Fruit fly (Drosophila melanogaster) whole organism, prepupa: ENCODE data around the gene beat-Vb.
A peak's percentile ranks its signal among the peaks of the same experiment; 100 is the strongest.

Source experiments
- Blimp-1 ChIP-seq: fragments of 200-800 bp; sonication (Bioruptor generic); optimal IDR thresholded peaks from 3 replicates; lab custom pipeline; 2017; ENCODE audit warnings: missing biosample characterization, missing genetic modification characterization, mild to moderate bottlenecking, moderate library complexity, missing genetic modification reagents
- CG10631 ChIP-seq: fragments of 200-800 bp; sonication (Bioruptor generic); optimal IDR thresholded peaks from 2 replicates; lab custom pipeline; 2016; ENCODE audit warnings: missing biosample characterization, missing genetic modification characterization
- CG10669 ChIP-seq: fragments of 200-800 bp; sonication (Bioruptor generic); optimal IDR thresholded peaks from 3 replicates; lab custom pipeline; 2018; ENCODE audit warnings: missing biosample characterization, mild to moderate bottlenecking, missing genetic modification characterization, moderate library complexity
- CG11294 ChIP-seq: fragments of 200-800 bp; sonication (Bioruptor generic); IDR thresholded peaks from 2 replicates; pipeline ENCODE4 v1.3.6; 2022; ENCODE audit warnings: missing biosample characterization, missing genetic modification characterization
- CG11762 ChIP-seq: fragments of 200-800 bp; sonication (Bioruptor generic); optimal IDR thresholded peaks from 3 replicates; lab custom pipeline; 2016; ENCODE audit warnings: missing biosample characterization, missing genetic modification characterization; ENCODE audit not compliant: insufficient read depth
- CG15336 ChIP-seq: fragments of 200-800 bp; sonication (Bioruptor generic); IDR thresholded peaks from 2 replicates; pipeline ENCODE4 v1.3.6; 2022; ENCODE audit warnings: missing biosample characterization, missing genetic modification characterization
- CG1621 ChIP-seq: fragments of 200-800 bp; sonication (Bioruptor generic); optimal IDR thresholded peaks from 3 replicates; lab custom pipeline; 2018; ENCODE audit warnings: missing biosample characterization, mild to moderate bottlenecking, missing genetic modification characterization
- CG3032 ChIP-seq: fragments of 200-800 bp; optimal IDR thresholded peaks from 2 replicates; lab custom pipeline; 2019; ENCODE audit warnings: missing biosample characterization, mild to moderate bottlenecking, missing genetic modification characterization, moderate library complexity
- CG32006 ChIP-seq: fragments of 200-800 bp; sonication (Bioruptor generic); optimal IDR thresholded peaks from 3 replicates; lab custom pipeline; 2017; ENCODE audit warnings: missing biosample characterization, mild to moderate bottlenecking, missing genetic modification characterization
- CG34406 ChIP-seq: fragments of 200-800 bp; sonication (Bioruptor generic); optimal IDR thresholded peaks from 3 replicates; lab custom pipeline; 2016; ENCODE audit warnings: missing biosample characterization, missing genetic modification characterization
- CG3919 ChIP-seq: fragments of 200-800 bp; sonication (Bioruptor generic); optimal IDR thresholded peaks from 3 replicates; lab custom pipeline; 2016; ENCODE audit warnings: missing biosample characterization, missing genetic modification characterization
- CG4318 ChIP-seq: fragments of 200-800 bp; sonication (Bioruptor generic); optimal IDR thresholded peaks from 3 replicates; lab custom pipeline; 2017; ENCODE audit warnings: missing biosample characterization, mild to moderate bottlenecking, missing genetic modification characterization
- CG6163 ChIP-seq: fragments of 200-800 bp; sonication (Bioruptor generic); IDR thresholded peaks from 3 replicates; pipeline ENCODE4 v1.3.6; 2022; ENCODE audit warnings: missing biosample characterization, missing genetic modification characterization
- CG6792 ChIP-seq: fragments of 200-800 bp; sonication (Bioruptor generic); optimal IDR thresholded peaks from 3 replicates; lab custom pipeline; 2016; ENCODE audit warnings: missing biosample characterization, missing genetic modification characterization
- CG6808 ChIP-seq: fragments of 200-800 bp; sonication (Bioruptor generic); optimal IDR thresholded peaks from 3 replicates; lab custom pipeline; 2017; ENCODE audit warnings: missing biosample characterization, missing genetic modification characterization, mild to moderate bottlenecking, moderate library complexity, missing genetic modification reagents
- CG7368 ChIP-seq: fragments of 200-800 bp; sonication (Bioruptor generic); optimal IDR thresholded peaks from 3 replicates; lab custom pipeline; 2016; ENCODE audit warnings: missing biosample characterization, missing genetic modification characterization
- CG8119 ChIP-seq: fragments of 200-800 bp; sonication (Bioruptor generic); IDR thresholded peaks from 3 replicates; pipeline ENCODE4 v1.3.6; 2022; ENCODE audit warnings: missing biosample characterization, missing genetic modification characterization
- CG8319 ChIP-seq: fragments of 200-800 bp; sonication (Bioruptor generic); optimal IDR thresholded peaks from 3 replicates; lab custom pipeline; 2016; ENCODE audit warnings: missing biosample characterization, missing genetic modification characterization
- Eip75B ChIP-seq: fragments of 200-800 bp; sonication (Bioruptor generic); optimal IDR thresholded peaks from 3 replicates; lab custom pipeline; 2016; ENCODE audit warnings: missing biosample characterization, missing genetic modification characterization
- Eip78C ChIP-seq: fragments of 200-800 bp; sonication (Bioruptor generic); peaks from one replicate; lab custom pipeline; 2016; ENCODE audit warnings: missing biosample characterization, missing genetic modification characterization
- Eip93F ChIP-seq: fragments of 200-800 bp; sonication (Bioruptor generic); optimal IDR thresholded peaks from 2 replicates; lab custom pipeline; 2016; ENCODE audit warnings: missing biosample characterization, mild to moderate bottlenecking, missing genetic modification characterization
- Ets21C ChIP-seq: fragments of 200-800 bp; sonication (Bioruptor generic); optimal IDR thresholded peaks from 3 replicates; lab custom pipeline; 2016; ENCODE audit warnings: missing biosample characterization, missing genetic modification characterization
- Ets96B ChIP-seq: fragments of 200-800 bp; optimal IDR thresholded peaks from 2 replicates; lab custom pipeline; 2019; ENCODE audit warnings: missing biosample characterization, mild to moderate bottlenecking, missing genetic modification characterization, moderate library complexity
- Hr38 ChIP-seq: sonication (Bioruptor generic); optimal IDR thresholded peaks from 2 replicates; lab custom pipeline; 2016; ENCODE audit warnings: missing biosample characterization, missing genetic modification characterization
- Hr39 ChIP-seq: fragments of 200-800 bp; sonication (Bioruptor generic); optimal IDR thresholded peaks from 2 replicates; lab custom pipeline; 2016; ENCODE audit warnings: missing biosample characterization, missing genetic modification characterization
- Lpt ChIP-seq: fragments of 200-800 bp; sonication (Bioruptor generic); optimal IDR thresholded peaks from 3 replicates; lab custom pipeline; 2016; ENCODE audit warnings: missing biosample characterization, missing genetic modification characterization
- Smox ChIP-seq: fragments of 200-800 bp; sonication (Bioruptor generic); optimal IDR thresholded peaks from 3 replicates; lab custom pipeline; 2016; ENCODE audit warnings: missing biosample characterization, missing genetic modification characterization
- Sox102F ChIP-seq: fragments of 200-800 bp; sonication (Bioruptor generic); optimal IDR thresholded peaks from 2 replicates; lab custom pipeline; 2016; ENCODE audit warnings: missing biosample characterization, mild to moderate bottlenecking, missing genetic modification characterization
- Sox14 ChIP-seq: fragments of 200-800 bp; sonication (Bioruptor generic); optimal IDR thresholded peaks from 3 replicates; lab custom pipeline; 2016; ENCODE audit warnings: missing biosample characterization, missing genetic modification characterization
- Sox15 ChIP-seq: fragments of 200-800 bp; sonication (Bioruptor generic); optimal IDR thresholded peaks from 3 replicates; lab custom pipeline; 2016; ENCODE audit warnings: missing biosample characterization, missing genetic modification characterization
- achi ChIP-seq: fragments of 200-800 bp; sonication (Bioruptor generic); optimal IDR thresholded peaks from 3 replicates; lab custom pipeline; 2016; ENCODE audit warnings: missing biosample characterization, missing genetic modification characterization
- acj6 ChIP-seq: fragments of 200-800 bp; sonication (Bioruptor generic); optimal IDR thresholded peaks from 3 replicates; lab custom pipeline; 2016; ENCODE audit warnings: missing biosample characterization, missing genetic modification characterization
- cyc ChIP-seq: fragments of 200-800 bp; sonication (Bioruptor generic); optimal IDR thresholded peaks from 3 replicates; lab custom pipeline; 2016; ENCODE audit warnings: missing biosample characterization, missing genetic modification characterization
- dac ChIP-seq: fragments of 200-800 bp; sonication (Bioruptor generic); optimal IDR thresholded peaks from 2 replicates; lab custom pipeline; 2017; ENCODE audit warnings: missing biosample characterization, mild to moderate bottlenecking, missing genetic modification characterization
- eg ChIP-seq: fragments of 200-800 bp; sonication (Bioruptor generic); IDR thresholded peaks from 3 replicates; pipeline ENCODE4 v1.3.6; 2022; ENCODE audit warnings: missing biosample characterization, missing genetic modification characterization
- esn ChIP-seq: fragments of 200-800 bp; sonication (Bioruptor generic); optimal IDR thresholded peaks from 2 replicates; lab custom pipeline; 2016; ENCODE audit warnings: missing biosample characterization, mild to moderate bottlenecking, missing genetic modification characterization, moderate library complexity
- fd59A ChIP-seq: fragments of 200-800 bp; sonication (Bioruptor generic); optimal IDR thresholded peaks from 2 replicates; lab custom pipeline; 2017; ENCODE audit warnings: missing biosample characterization, mild to moderate bottlenecking, missing genetic modification characterization, missing genetic modification reagents
- fd85E ChIP-seq: fragments of 200-800 bp; sonication (Bioruptor generic); optimal IDR thresholded peaks from 3 replicates; lab custom pipeline; 2016; ENCODE audit warnings: missing biosample characterization, missing genetic modification characterization
- fkh ChIP-seq: fragments of 200-800 bp; sonication (Bioruptor generic); optimal IDR thresholded peaks from 3 replicates; lab custom pipeline; 2017; ENCODE audit warnings: missing biosample characterization, mild to moderate bottlenecking, missing genetic modification characterization, moderate library complexity
- lz ChIP-seq: fragments of 200-800 bp; sonication (Bioruptor generic); optimal IDR thresholded peaks from 3 replicates; lab custom pipeline; 2016; ENCODE audit warnings: missing biosample characterization, missing genetic modification characterization
- salr ChIP-seq, 2 experiments: fragments of 200-800 bp; sonication (Bioruptor generic); optimal IDR thresholded peaks; 3 replicates each; lab custom pipeline; 2016 to 2018; ENCODE audit warnings: missing biosample characterization in 2 of 2, missing genetic modification characterization in 2 of 2, mild to moderate bottlenecking in 1 of 2
- spab ChIP-seq: fragments of 200-800 bp; sonication (Bioruptor generic); optimal IDR thresholded peaks from 2 replicates; lab custom pipeline; 2017; ENCODE audit warnings: missing biosample characterization, mild to moderate bottlenecking, missing genetic modification characterization, missing genetic modification reagents
- svp ChIP-seq: fragments of 200-800 bp; sonication (Bioruptor generic); peaks from one replicate; lab custom pipeline; 2016; ENCODE audit warnings: missing biosample characterization, missing genetic modification characterization
- topi ChIP-seq: fragments of 200-800 bp; sonication (Bioruptor generic); optimal IDR thresholded peaks from 3 replicates; lab custom pipeline; 2016; ENCODE audit warnings: missing biosample characterization, missing genetic modification characterization
- vri ChIP-seq: fragments of 200-800 bp; sonication (Bioruptor generic); optimal IDR thresholded peaks from 3 replicates; lab custom pipeline; 2016; ENCODE audit warnings: missing biosample characterization, mild to moderate bottlenecking, missing genetic modification characterization

beat-Vb gene

dm6 chr3R:12981334-12982166, 65.7 kb downstream of the beat-Vb start (continued):
- TF ChIP-seq dac (peak; percentile 53), Lpt (GFP tag; lab: Kevin White, UChicago) (peak; percentile 40), Sox15 (GFP tag; lab: Kevin White, UChicago) (peak; percentile 56), salr (GFP tag; optimal IDR thresholded peaks at IDR 0.05; lab: Kevin White, UChicago) (peak; percentile 18 to 67), Sox102F (GFP tag; lab: Kevin White, UChicago) (peak; percentile 68), CG8319 (GFP tag; lab: Kevin White, UChicago) (peak; percentile 59), lz (GFP tag; lab: Kevin White, UChicago) (peak; percentile 80), Hr38 (no peak), CG8119 (GFP tag; lab: Robert Waterston, UW) (peak; percentile 78), topi (GFP tag; lab: Kevin White, UChicago) (peak; percentile 73)

dm6 chr3R:12982167-12982981, 66.5 kb downstream of the beat-Vb start:
- peak; percentile 49 for TF ChIP-seq CG10631 (GFP tag; lab: Kevin White, UChicago)
- TF ChIP-seq CG4318 (GFP tag; lab: Kevin White, UChicago) = peak; percentile 68
- peak; percentile 61 for TF ChIP-seq achi
- TF ChIP-seq Sox14 = peak; percentile 30
- peak; percentile 43 for TF ChIP-seq Eip93F (GFP tag; lab: Kevin White, UChicago)
- no peak for TF ChIP-seq CG3919 (GFP tag; lab: Kevin White, UChicago)
- peak; percentile 76 for TF ChIP-seq CG10669
- no peak for TF ChIP-seq Sox102F (GFP tag; lab: Kevin White, UChicago)
- TF ChIP-seq vri (GFP tag; lab: Kevin White, UChicago) = peak; percentile 44
- TF ChIP-seq CG34406 (GFP tag; lab: Kevin White, UChicago) = peak; percentile 54
- TF ChIP-seq Hr38 = no peak
- TF ChIP-seq CG8319 (GFP tag; lab: Kevin White, UChicago) = no peak
- TF ChIP-seq CG32006 (GFP tag; lab: Kevin White, UChicago) = peak; percentile 79
- TF ChIP-seq fkh = peak; percentile 85
- TF ChIP-seq CG7368 (GFP tag; lab: Kevin White, UChicago) = no peak
- TF ChIP-seq CG6808 = peak; percentile 62
- peak; percentile 53 for TF ChIP-seq CG6792 (GFP tag; lab: Kevin White, UChicago)
- peak; percentile 50 for TF ChIP-seq Hr39
- TF ChIP-seq Smox = peak; percentile 46
- TF ChIP-seq CG11294 (GFP tag; lab: Robert Waterston, UW) = 0 out of 2 replicates have a peak, but pooled peaks have one; percentile 17
- TF ChIP-seq svp (GFP tag; lab: Kevin White, UChicago) = peak; percentile 51
- TF ChIP-seq Blimp-1 (GFP tag; lab: Kevin White, UChicago) = no peak
- TF ChIP-seq CG3032 (tag; lab: Kevin White, UChicago) = peak; percentile 68
- peak; percentile 29 for TF ChIP-seq CG1621
- TF ChIP-seq fd85E (GFP tag; lab: Kevin White, UChicago) = peak; percentile 21
- peak; percentile 58 for TF ChIP-seq fd59A (GFP tag; lab: Kevin White, UChicago)
- TF ChIP-seq eg = peak; percentile 87
- TF ChIP-seq esn = peak; percentile 60
- TF ChIP-seq spab (GFP tag; lab: Kevin White, UChicago) = no peak
- TF ChIP-seq CG6163 (GFP tag; lab: Robert Waterston, UW) = peak; percentile 67
- peak; percentile 40 for TF ChIP-seq Sox15 (GFP tag; lab: Kevin White, UChicago)
- peak; percentile 44 for TF ChIP-seq lz (GFP tag; lab: Kevin White, UChicago)
- TF ChIP-seq Ets21C (GFP tag; lab: Kevin White, UChicago) = no peak
- peak; percentile 55 for TF ChIP-seq Lpt (GFP tag; lab: Kevin White, UChicago)
- peak; percentile 63 for TF ChIP-seq Ets96B (tag; lab: Kevin White, UChicago)
- TF ChIP-seq Eip75B (GFP tag; lab: Kevin White, UChicago) = peak; percentile 42
- peak; percentile 66 for TF ChIP-seq acj6 (GFP tag; lab: Kevin White, UChicago)
- peak; percentile 71 for TF ChIP-seq CG8119 (GFP tag; lab: Robert Waterston, UW)
- peak; percentile 50 for TF ChIP-seq CG15336 (GFP tag; lab: Robert Waterston, UW)
- peak; percentile 31 for TF ChIP-seq cyc (GFP tag; lab: Kevin White, UChicago)
- TF ChIP-seq CG11762 (GFP tag; lab: Kevin White, UChicago) = peak; percentile 44
- TF ChIP-seq Eip78C = peak; percentile 93
